Fruit fly (Drosophila melanogaster) whole organism, embryonic: ENCODE data around the gene CG3815.
A peak's percentile ranks its signal among the peaks of the same experiment; 100 is the strongest.

Experiments used
- Abd-B ChIP-seq: fragments of 200-800 bp; sonication (Bioruptor generic); optimal IDR thresholded peaks from 2 replicates; lab custom pipeline; 2018; ENCODE audit warnings: missing biosample characterization, mild to moderate bottlenecking, missing genetic modification characterization, moderate library complexity
- Ada2b ChIP-seq: fragments of 200-800 bp; sonication (Bioruptor generic); IDR thresholded peaks from 2 replicates; pipeline ENCODE4 v1.3.6; 2022; ENCODE audit warnings: missing biosample characterization, missing genetic modification characterization
- Blimp-1 ChIP-seq: fragments of 200-800 bp; sonication (Bioruptor generic); optimal IDR thresholded peaks from 3 replicates; lab custom pipeline; 2018; ENCODE audit warnings: missing biosample characterization, missing genetic modification characterization, mild to moderate bottlenecking, moderate library complexity, missing genetic modification reagents
- CG10147 ChIP-seq: fragments of 200-800 bp; sonication (Bioruptor generic); optimal IDR thresholded peaks from 2 replicates; lab custom pipeline; 2019; ENCODE audit warnings: missing biosample characterization, mild to moderate bottlenecking, missing genetic modification characterization, moderate library complexity
- CG10274 ChIP-seq: fragments of 200-800 bp; sonication (Bioruptor generic); optimal IDR thresholded peaks from 3 replicates; lab custom pipeline; 2017; ENCODE audit warnings: missing biosample characterization, mild to moderate bottlenecking, missing genetic modification characterization
- CG11456 ChIP-seq: fragments of 200-800 bp; sonication (Bioruptor generic); IDR thresholded peaks from 3 replicates; pipeline ENCODE4 v1.3.6; 2022; ENCODE audit warnings: missing biosample characterization, missing genetic modification characterization
- CG17385 ChIP-seq: fragments of 200-800 bp; sonication (Bioruptor generic); optimal IDR thresholded peaks from 3 replicates; lab custom pipeline; 2018; ENCODE audit warnings: missing biosample characterization, mild to moderate bottlenecking, missing genetic modification characterization
- CG2678 ChIP-seq: fragments of 200-800 bp; sonication (Bioruptor generic); optimal IDR thresholded peaks from 3 replicates; lab custom pipeline; 2019; ENCODE audit warnings: missing biosample characterization, mild to moderate bottlenecking, missing genetic modification characterization, moderate library complexity
- CG2875 ChIP-seq: fragments of 200-800 bp; sonication (Bioruptor generic); optimal IDR thresholded peaks from 2 replicates; lab custom pipeline; 2017; ENCODE audit warnings: missing biosample characterization, mild to moderate bottlenecking, missing genetic modification characterization, missing genetic modification reagents
- CG30403 ChIP-seq: fragments of 200-800 bp; sonication (Bioruptor generic); optimal IDR thresholded peaks from 3 replicates; lab custom pipeline; 2016; ENCODE audit warnings: missing biosample characterization, missing genetic modification characterization
- CG32532 ChIP-seq: fragments of 200-800 bp; sonication (Bioruptor generic); IDR thresholded peaks from 2 replicates; pipeline ENCODE4 v1.3.6; 2022; ENCODE audit warnings: missing biosample characterization, missing genetic modification characterization
- CG3726 ChIP-seq: fragments of 200-800 bp; sonication (Bioruptor generic); IDR thresholded peaks from 3 replicates; pipeline ENCODE4, ENCODE4 v1.3.6; 2022; ENCODE audit warnings: missing biosample characterization, missing genetic modification characterization
- CG4730 ChIP-seq: fragments of 200-800 bp; sonication (Bioruptor generic); IDR thresholded peaks from 2 replicates; pipeline ENCODE4 v1.3.6; 2022; ENCODE audit warnings: missing biosample characterization, missing genetic modification characterization
- CG6813 ChIP-seq: fragments of 200-800 bp; sonication (Bioruptor generic); optimal IDR thresholded peaks from 2 replicates; lab custom pipeline; 2017; ENCODE audit warnings: missing biosample characterization, missing genetic modification characterization, mild to moderate bottlenecking, moderate library complexity, missing genetic modification reagents
- CG7556 ChIP-seq: fragments of 200-800 bp; sonication (Bioruptor generic); optimal IDR thresholded peaks from 2 replicates; lab custom pipeline; 2017; ENCODE audit warnings: missing biosample characterization, mild to moderate bottlenecking, missing genetic modification characterization
- CG9215 ChIP-seq: fragments of 200-800 bp; sonication (Bioruptor generic); IDR thresholded peaks from 2 replicates; pipeline ENCODE4 v1.3.6; 2022; ENCODE audit warnings: missing biosample characterization, missing genetic modification characterization
- HLH3B ChIP-seq: fragments of 200-800 bp; sonication (Bioruptor generic); IDR thresholded peaks from 2 replicates; pipeline ENCODE4 v1.3.6; 2022; ENCODE audit warnings: missing biosample characterization, missing genetic modification characterization
- Hr51 ChIP-seq, 2 experiments: fragments of 200-800 bp; sonication (Bioruptor generic); optimal IDR thresholded peaks; 2 replicates in 1 of 2; 3 replicates in 1 of 2; lab custom pipeline; 2016 to 2018; ENCODE audit warnings: missing biosample characterization in 2 of 2, missing genetic modification characterization in 2 of 2, mild to moderate bottlenecking in 1 of 2, moderate library complexity in 1 of 2
- Meics ChIP-seq: fragments of 200-800 bp; sonication (Bioruptor generic); optimal IDR thresholded peaks from 2 replicates; lab custom pipeline; 2017; ENCODE audit warnings: missing biosample characterization, mild to moderate bottlenecking, missing genetic modification characterization
- NFAT ChIP-seq: fragments of 200-800 bp; sonication (Bioruptor generic); IDR thresholded peaks from 2 replicates; pipeline ENCODE4 v1.3.6; 2022; ENCODE audit warnings: missing biosample characterization, missing genetic modification characterization
- Rfx ChIP-seq: fragments of 200-800 bp; sonication (Bioruptor generic); IDR thresholded peaks from 2 replicates; pipeline ENCODE4 v1.3.6; 2022; ENCODE audit warnings: missing biosample characterization, missing genetic modification characterization
- abd-A ChIP-seq: fragments of 200-800 bp; sonication (Bioruptor generic); optimal IDR thresholded peaks from 3 replicates; lab custom pipeline; 2019; ENCODE audit warnings: missing biosample characterization, mild to moderate bottlenecking, missing genetic modification characterization, moderate library complexity
- bigmax ChIP-seq: fragments of 200-800 bp; sonication (Bioruptor generic); optimal IDR thresholded peaks from 2 replicates; lab custom pipeline; 2018; ENCODE audit warnings: missing biosample characterization, mild to moderate bottlenecking, missing genetic modification characterization
- crol ChIP-seq: fragments of 200-800 bp; sonication (Bioruptor generic); IDR thresholded peaks from 2 replicates; pipeline ENCODE4 v1.3.6; 2022; ENCODE audit warnings: missing biosample characterization, missing genetic modification characterization
- dmrt99B ChIP-seq: fragments of 200-800 bp; sonication (Bioruptor generic); optimal IDR thresholded peaks from 2 replicates; lab custom pipeline; 2018; ENCODE audit warnings: missing biosample characterization, mild to moderate bottlenecking, missing genetic modification characterization, moderate library complexity
- dysf ChIP-seq: fragments of 200-800 bp; sonication (Bioruptor generic); IDR thresholded peaks from 3 replicates; pipeline ENCODE4 v1.3.6; 2022; ENCODE audit warnings: missing biosample characterization, missing genetic modification characterization
- fd96Cb ChIP-seq: fragments of 200-800 bp; sonication (Bioruptor generic); optimal IDR thresholded peaks from 2 replicates; lab custom pipeline; 2018; ENCODE audit warnings: missing biosample characterization, mild to moderate bottlenecking, missing genetic modification characterization, moderate library complexity
- gem ChIP-seq: fragments of 200-800 bp; sonication (Bioruptor generic); optimal IDR thresholded peaks from 2 replicates; lab custom pipeline; 2019; ENCODE audit warnings: missing biosample characterization, mild to moderate bottlenecking, missing genetic modification characterization, moderate library complexity
- grau ChIP-seq: fragments of 200-800 bp; optimal IDR thresholded peaks from 3 replicates; lab custom pipeline; 2019; ENCODE audit warnings: missing biosample characterization, mild to moderate bottlenecking, missing genetic modification characterization, moderate library complexity
- gt ChIP-seq: fragments of 200-800 bp; sonication (Bioruptor generic); IDR thresholded peaks from 2 replicates; pipeline ENCODE4 v1.3.6; 2022; ENCODE audit warnings: missing biosample characterization, missing genetic modification characterization
- hkb ChIP-seq, 2 experiments: fragments of 200-800 bp in 1 of 2; fragments of >200 bp in 1 of 2; sonication (Bioruptor generic) in 1 of 2; IDR thresholded peaks in 1 of 2; optimal IDR thresholded peaks in 1 of 2; 2 replicates each; pipeline versions ENCODE4 v1.3.6 to Lab custom; 2017 to 2022; ENCODE audit warnings: missing biosample characterization in 1 of 2, missing genetic modification characterization in 1 of 2
- ind ChIP-seq: fragments of 200-800 bp; sonication (Bioruptor generic); optimal IDR thresholded peaks from 3 replicates; lab custom pipeline; 2016; ENCODE audit warnings: missing biosample characterization, missing genetic modification characterization
- lilli ChIP-seq: fragments of 200-800 bp; sonication (Bioruptor generic); optimal IDR thresholded peaks from 3 replicates; lab custom pipeline; 2016; ENCODE audit warnings: missing biosample characterization, missing genetic modification characterization
- lmd ChIP-seq: fragments of 200-800 bp; sonication (Bioruptor generic); IDR thresholded peaks from 2 replicates; pipeline ENCODE4 v1.3.6; 2022; ENCODE audit warnings: missing biosample characterization, missing genetic modification characterization
- nmo ChIP-seq: fragments of 200-800 bp; sonication (Bioruptor generic); optimal IDR thresholded peaks from 2 replicates; lab custom pipeline; 2018; ENCODE audit warnings: missing biosample characterization, mild to moderate bottlenecking, missing genetic modification characterization, moderate library complexity
- nom ChIP-seq: fragments of 200-800 bp; sonication (Bioruptor generic); optimal IDR thresholded peaks from 2 replicates; lab custom pipeline; 2017; ENCODE audit warnings: missing biosample characterization, missing genetic modification characterization, mild to moderate bottlenecking, moderate library complexity, missing genetic modification reagents
- pho ChIP-seq: fragments of 200-800 bp; sonication (Bioruptor generic); optimal IDR thresholded peaks from 2 replicates; lab custom pipeline; 2016; ENCODE audit warnings: missing biosample characterization, missing genetic modification characterization
- phol ChIP-seq: fragments of 200-800 bp; sonication (Bioruptor generic); optimal IDR thresholded peaks from 3 replicates; lab custom pipeline; 2018; ENCODE audit warnings: missing biosample characterization, mild to moderate bottlenecking, missing genetic modification characterization, moderate library complexity
- slbo ChIP-seq: fragments of 200-800 bp; sonication (Bioruptor generic); IDR thresholded peaks from 2 replicates; pipeline ENCODE4 v1.3.6; 2022; ENCODE audit warnings: missing biosample characterization, missing genetic modification characterization
- sob ChIP-seq: fragments of 200-800 bp; sonication (Bioruptor generic); IDR thresholded peaks from 2 replicates; pipeline ENCODE4 v1.3.6; 2022; ENCODE audit warnings: missing biosample characterization, missing genetic modification characterization
- ssp ChIP-seq: fragments of 200-800 bp; sonication (Bioruptor generic); IDR thresholded peaks from 2 replicates; pipeline ENCODE4 v1.3.6; 2022; ENCODE audit warnings: missing biosample characterization, missing genetic modification characterization
- tx ChIP-seq: fragments of 200-800 bp; sonication (Bioruptor generic); optimal IDR thresholded peaks from 2 replicates; lab custom pipeline; 2016; ENCODE audit warnings: missing biosample characterization, missing genetic modification characterization
- unpg ChIP-seq: fragments of 200-800 bp; sonication (Bioruptor generic); optimal IDR thresholded peaks from 3 replicates; lab custom pipeline; 2018; ENCODE audit warnings: missing biosample characterization, mild to moderate bottlenecking, missing genetic modification characterization, moderate library complexity
- zfh1 ChIP-seq: fragments of 200-800 bp; sonication (Bioruptor generic); IDR thresholded peaks from 3 replicates; pipeline ENCODE4 v1.3.6; 2022; ENCODE audit warnings: missing biosample characterization, missing genetic modification characterization

CG3815 gene

dm6 chrX:6311516-6311915, 16.3 kb downstream of the CG3815 start (continued):
- TF ChIP-seq CG2875 (GFP tag; lab: Kevin White, UChicago): no peak
- peak; percentile 21 for TF ChIP-seq Blimp-1 (GFP tag; lab: Kevin White, UChicago)
- peak; percentile 17 for TF ChIP-seq Abd-B
- TF ChIP-seq CG32532 (GFP tag; lab: Robert Waterston, UW): no peak
- TF ChIP-seq unpg (GFP tag; lab: Kevin White, UChicago): peak; percentile 34
- no peak for TF ChIP-seq gt (GFP tag; lab: Robert Waterston, UW)
- peak; percentile 65 for TF ChIP-seq crol
- TF ChIP-seq ssp: no peak
- no peak for TF ChIP-seq tx (GFP tag; lab: Kevin White, UChicago)
- no peak for TF ChIP-seq nom (GFP tag; lab: Kevin White, UChicago)
- peak; percentile 22 for TF ChIP-seq ind
- TF ChIP-seq CG9215 (GFP tag; lab: Robert Waterston, UW): 0 out of 2 replicates have a peak, but pooled peaks have one; percentile 7
- TF ChIP-seq CG2678 (tag; lab: Kevin White, UChicago): peak; percentile 36
- TF ChIP-seq hkb (optimal IDR thresholded peaks at IDR 0.05; lab: Kevin White, UChicago): no peak
- TF ChIP-seq hkb (GFP tag; IDR thresholded peaks at IDR 0.05; lab: Robert Waterston, UW): 0 out of 2 replicates have a peak, but pooled peaks have one; percentile 26
- TF ChIP-seq fd96Cb (tag; lab: Kevin White, UChicago): peak; percentile 22
- no peak for TF ChIP-seq pho
- TF ChIP-seq CG17385: peak; percentile 9
- TF ChIP-seq abd-A (tag; lab: Kevin White, UChicago): peak; percentile 51
- peak; percentile 28; the same call in 1 of the 2 replicates for TF ChIP-seq lmd (GFP tag; lab: Robert Waterston, UW)
- peak; percentile 49; the same call in 2 of the 3 replicates for TF ChIP-seq dysf (GFP tag; lab: Robert Waterston, UW)
- TF ChIP-seq dmrt99B (tag; lab: Kevin White, UChicago): peak; percentile 52
- TF ChIP-seq sob (GFP tag; lab: Robert Waterston, UW): peak; percentile 41; the same call in 1 of the 2 replicates
- 0 out of 2 replicates have a peak, but pooled peaks have one; percentile 24 for TF ChIP-seq HLH3B (GFP tag; lab: Robert Waterston, UW)
- TF ChIP-seq nmo (GFP tag; lab: Kevin White, UChicago): peak; percentile 36
- peak; percentile 53 for TF ChIP-seq Rfx (GFP tag; lab: Robert Waterston, UW)
- TF ChIP-seq CG3726: no peak
- TF ChIP-seq Hr51 (GFP tag; optimal IDR thresholded peaks at IDR 0.05; lab: Kevin White, UChicago): peak in 1 of 2 experiments; percentile 1
- peak; percentile 2 for TF ChIP-seq phol (tag; lab: Kevin White, UChicago)
- no peak for TF ChIP-seq CG10274
- no peak for TF ChIP-seq bigmax (GFP tag; lab: Kevin White, UChicago)
- TF ChIP-seq CG11456: no peak
- no peak for TF ChIP-seq CG6813 (GFP tag; lab: Kevin White, UChicago)
- no peak for TF ChIP-seq CG4730 (GFP tag; lab: Robert Waterston, UW)
- peak; percentile 15 for TF ChIP-seq Meics (GFP tag; lab: Kevin White, UChicago)
- peak; percentile 18 for TF ChIP-seq CG7556 (GFP tag; lab: Kevin White, UChicago)
- peak; percentile 55; the same call in 2 of the 3 replicates for TF ChIP-seq zfh1 (GFP tag; lab: Robert Waterston, UW)
- TF ChIP-seq slbo (GFP tag; lab: Robert Waterston, UW): 0 out of 2 replicates have a peak, but pooled peaks have one; percentile 41
- peak; percentile 40 for TF ChIP-seq gem (tag; lab: Kevin White, UChicago)
- TF ChIP-seq NFAT (GFP tag; lab: Robert Waterston, UW): no peak
- TF ChIP-seq grau: peak; percentile 17
- TF ChIP-seq Ada2b (GFP tag; lab: Robert Waterston, UW): 0 out of 2 replicates have a peak, but pooled peaks have one; percentile 23
- peak; percentile 13 for TF ChIP-seq CG10147
- peak; percentile 15 for TF ChIP-seq CG30403 (GFP tag; lab: Kevin White, UChicago)
- TF ChIP-seq lilli (GFP tag; lab: Kevin White, UChicago): peak; percentile 1
